Fruit fly (Drosophila melanogaster) whole organism, embryonic: ENCODE results near the gene Cyp28d2.

Experiments
- CG10267 ChIP-seq: fragments of 200-800 bp; sonication (Bioruptor generic); optimal IDR thresholded peaks from 2 replicates; lab custom pipeline; 2018; ENCODE audit warnings: missing biosample characterization, mild to moderate bottlenecking, missing genetic modification characterization, moderate library complexity
- CG10654 ChIP-seq: fragments of 200-800 bp; sonication (Bioruptor generic); optimal IDR thresholded peaks from 2 replicates; lab custom pipeline; 2016; ENCODE audit warnings: missing biosample characterization, missing genetic modification characterization
- CG11456 ChIP-seq: fragments of 200-800 bp; sonication (Bioruptor generic); IDR thresholded peaks from 3 replicates; pipeline ENCODE4 v1.3.6; 2022; ENCODE audit warnings: missing biosample characterization, missing genetic modification characterization
- CG11695 ChIP-seq: fragments of 200-800 bp; sonication (Bioruptor generic); IDR thresholded peaks from 3 replicates; pipeline ENCODE4 v1.3.6; 2022; ENCODE audit warnings: missing biosample characterization, missing genetic modification characterization
- CG11696 ChIP-seq: fragments of 200-800 bp; sonication (Bioruptor generic); IDR thresholded peaks from 2 replicates; pipeline ENCODE4 v1.3.6; 2022; ENCODE audit warnings: missing biosample characterization, missing genetic modification characterization
- CG12299 ChIP-seq: fragments of 200-800 bp; sonication (Bioruptor generic); optimal IDR thresholded peaks from 2 replicates; lab custom pipeline; 2018; ENCODE audit warnings: missing biosample characterization, mild to moderate bottlenecking, missing genetic modification characterization
- CG13424 ChIP-seq: fragments of 200-800 bp; sonication (Bioruptor generic); optimal IDR thresholded peaks from 2 replicates; lab custom pipeline; 2019; ENCODE audit warnings: missing biosample characterization, mild to moderate bottlenecking, missing genetic modification characterization, moderate library complexity
- CG14050 ChIP-seq: fragments of 200-800 bp; sonication (Bioruptor generic); IDR thresholded peaks from 3 replicates; pipeline ENCODE4 v1.3.6; 2022; ENCODE audit warnings: missing biosample characterization, missing genetic modification characterization
- CG17361 ChIP-seq: fragments of 200-800 bp; sonication (Bioruptor generic); IDR thresholded peaks from 3 replicates; pipeline ENCODE4 v1.3.6; 2022; ENCODE audit warnings: missing biosample characterization, missing genetic modification characterization
- CG2116 ChIP-seq: fragments of 200-800 bp; sonication (Bioruptor generic); optimal IDR thresholded peaks from 3 replicates; lab custom pipeline; 2018; ENCODE audit warnings: missing biosample characterization, mild to moderate bottlenecking, missing genetic modification characterization
- CG2120 ChIP-seq: fragments of 200-800 bp; sonication (Bioruptor generic); optimal IDR thresholded peaks from 3 replicates; lab custom pipeline; 2016; ENCODE audit warnings: missing biosample characterization, missing genetic modification characterization
- CG32772 ChIP-seq: fragments of 200-800 bp; sonication (Bioruptor generic); IDR thresholded peaks from 2 replicates; pipeline ENCODE4 v1.3.6; 2022; ENCODE audit warnings: missing biosample characterization, missing genetic modification characterization
- CG34376 ChIP-seq: fragments of 200-800 bp; sonication (Bioruptor generic); optimal IDR thresholded peaks from 2 replicates; lab custom pipeline; 2018; ENCODE audit warnings: missing biosample characterization, mild to moderate bottlenecking, missing genetic modification characterization
- CG4282 ChIP-seq: fragments of 200-800 bp; sonication (Bioruptor generic); optimal IDR thresholded peaks from 2 replicates; lab custom pipeline; 2016; ENCODE audit warnings: missing biosample characterization, missing genetic modification characterization
- CG4404 ChIP-seq: fragments of 200-800 bp; sonication (Bioruptor generic); IDR thresholded peaks from 2 replicates; pipeline ENCODE4 v1.3.6; 2022; ENCODE audit warnings: missing biosample characterization, missing genetic modification characterization
- CG6175 ChIP-seq: fragments of 200-800 bp; sonication (Bioruptor generic); IDR thresholded peaks from 3 replicates; pipeline ENCODE4 v1.3.6; 2022; ENCODE audit warnings: missing biosample characterization, missing genetic modification characterization
- CG6689 ChIP-seq: fragments of 200-800 bp; sonication (Bioruptor generic); IDR thresholded peaks from 2 replicates; pipeline ENCODE4 v1.3.6; 2022; ENCODE audit warnings: missing biosample characterization, missing genetic modification characterization
- CG7372 ChIP-seq: fragments of 200-800 bp; sonication (Bioruptor generic); IDR thresholded peaks from 2 replicates; pipeline ENCODE4 v1.3.6; 2022; ENCODE audit warnings: missing biosample characterization, missing genetic modification characterization
- CG7745 ChIP-seq: fragments of 200-800 bp; sonication (Bioruptor generic); optimal IDR thresholded peaks from 2 replicates; lab custom pipeline; 2018; ENCODE audit warnings: missing biosample characterization, mild to moderate bottlenecking, missing genetic modification characterization, moderate library complexity
- CG8478 ChIP-seq: fragments of >200 bp; optimal IDR thresholded peaks from 2 replicates; lab custom pipeline; 2018
- CG9437 ChIP-seq: fragments of 200-800 bp; sonication (Bioruptor generic); optimal IDR thresholded peaks from 2 replicates; lab custom pipeline; 2018; ENCODE audit warnings: missing biosample characterization, mild to moderate bottlenecking, missing genetic modification characterization
- CoRest ChIP-seq: fragments of 200-800 bp; sonication (Bioruptor generic); optimal IDR thresholded peaks from 3 replicates; lab custom pipeline; 2018; ENCODE audit warnings: missing biosample characterization, mild to moderate bottlenecking, missing genetic modification characterization, moderate library complexity
- D19B ChIP-seq: fragments of 200-800 bp; sonication (Bioruptor generic); optimal IDR thresholded peaks from 2 replicates; lab custom pipeline; 2017; ENCODE audit warnings: missing biosample characterization, mild to moderate bottlenecking, missing genetic modification characterization
- Dfd ChIP-seq, 2 experiments: fragments of >200 bp; optimal IDR thresholded peaks; 2 replicates each; lab custom pipeline; 2017; ENCODE audit warnings: missing biosample characterization in 2 of 2, missing genetic modification characterization in 2 of 2
- Hand ChIP-seq: fragments of 200-800 bp; sonication (Bioruptor generic); optimal IDR thresholded peaks from 2 replicates; lab custom pipeline; 2017; ENCODE audit warnings: mild to moderate bottlenecking, missing biosample characterization, missing genetic modification reagents, missing genetic modification characterization
- MTF-1 ChIP-seq: fragments of 200-800 bp; sonication (Bioruptor generic); optimal IDR thresholded peaks from 2 replicates; lab custom pipeline; 2018; ENCODE audit warnings: missing biosample characterization, mild to moderate bottlenecking, missing genetic modification characterization, borderline replicate concordance
- Neu2 ChIP-seq: fragments of 200-800 bp; sonication (Bioruptor generic); optimal IDR thresholded peaks from 3 replicates; lab custom pipeline; 2016; ENCODE audit warnings: missing biosample characterization, missing genetic modification characterization, borderline replicate concordance
- Nf-YB ChIP-seq: fragments of 200-800 bp; sonication (Bioruptor generic); optimal IDR thresholded peaks from 3 replicates; lab custom pipeline; 2019; ENCODE audit warnings: missing biosample characterization, mild to moderate bottlenecking, missing genetic modification characterization, moderate library complexity
- Oli ChIP-seq: fragments of 200-800 bp; sonication (Bioruptor generic); optimal IDR thresholded peaks from 2 replicates; lab custom pipeline; 2018; ENCODE audit warnings: missing biosample characterization, mild to moderate bottlenecking, missing genetic modification characterization, moderate library complexity
- Spps ChIP-seq: fragments of 200-800 bp; sonication (Bioruptor generic); optimal IDR thresholded peaks from 2 replicates; lab custom pipeline; 2018; ENCODE audit warnings: missing biosample characterization, mild to moderate bottlenecking, missing genetic modification characterization
- Vsx1 ChIP-seq: fragments of 200-800 bp; sonication (Bioruptor generic); optimal IDR thresholded peaks from 2 replicates; lab custom pipeline; 2017; ENCODE audit warnings: missing biosample characterization, mild to moderate bottlenecking, missing genetic modification characterization, missing genetic modification reagents
- ato ChIP-seq: fragments of 200-800 bp; sonication (Bioruptor generic); IDR thresholded peaks from 2 replicates; pipeline ENCODE4 v1.3.6; 2022; ENCODE audit warnings: missing biosample characterization, missing genetic modification characterization; ENCODE audit not compliant: partially characterized antibody
- az2 ChIP-seq: fragments of 200-800 bp; sonication (Bioruptor generic); optimal IDR thresholded peaks from 3 replicates; lab custom pipeline; 2016; ENCODE audit warnings: missing biosample characterization, missing genetic modification characterization
- bigmax ChIP-seq: fragments of 200-800 bp; sonication (Bioruptor generic); optimal IDR thresholded peaks from 2 replicates; lab custom pipeline; 2018; ENCODE audit warnings: missing biosample characterization, mild to moderate bottlenecking, missing genetic modification characterization
- eve ChIP-seq, 2 experiments: fragments of >200 bp; optimal IDR thresholded peaks; 2 replicates each; lab custom pipeline; 2017; ENCODE audit warnings: missing biosample characterization in 2 of 2, missing genetic modification characterization in 2 of 2
- gce ChIP-seq: fragments of 200-800 bp; sonication (Bioruptor generic); IDR thresholded peaks from 3 replicates; pipeline ENCODE4 v1.3.6; 2022; ENCODE audit warnings: missing biosample characterization, missing genetic modification characterization
- jigr1 ChIP-seq: fragments of 200-800 bp; sonication (Bioruptor generic); IDR thresholded peaks from 3 replicates; pipeline ENCODE4 v1.3.6; 2022; ENCODE audit warnings: missing biosample characterization, missing genetic modification characterization
- lov ChIP-seq, 2 experiments: fragments of 200-800 bp in 1 of 2; fragments of >200 bp in 1 of 2; sonication (Bioruptor generic) in 1 of 2; IDR thresholded peaks in 1 of 2; optimal IDR thresholded peaks in 1 of 2; 2 replicates in 1 of 2; 3 replicates in 1 of 2; pipeline versions ENCODE4 v1.3.6 to Lab custom; 2017 to 2022; ENCODE audit warnings: missing biosample characterization in 1 of 2, missing genetic modification characterization in 1 of 2
- nerfin-2 ChIP-seq: fragments of 200-800 bp; sonication (Bioruptor generic); IDR thresholded peaks from 2 replicates; pipeline ENCODE4 v1.3.6; 2022; ENCODE audit warnings: missing biosample characterization, missing genetic modification characterization; ENCODE audit not compliant: partially characterized antibody
- oc ChIP-seq: fragments of 200-800 bp; sonication (Bioruptor generic); optimal IDR thresholded peaks from 2 replicates; lab custom pipeline; 2018; ENCODE audit warnings: missing biosample characterization, mild to moderate bottlenecking, missing genetic modification characterization, moderate library complexity
- odd ChIP-seq: fragments of 200-800 bp; sonication (Bioruptor generic); optimal IDR thresholded peaks from 2 replicates; lab custom pipeline; 2017; ENCODE audit warnings: missing biosample characterization, mild to moderate bottlenecking, missing genetic modification characterization
- otp ChIP-seq: fragments of 200-800 bp; sonication (Bioruptor generic); IDR thresholded peaks from 3 replicates; pipeline ENCODE4, ENCODE4 v1.3.6; 2022; ENCODE audit warnings: missing biosample characterization, missing genetic modification characterization
- pb ChIP-seq: fragments of 200-800 bp; sonication (Bioruptor generic); optimal IDR thresholded peaks from 3 replicates; lab custom pipeline; 2016; ENCODE audit warnings: missing biosample characterization, missing genetic modification characterization
- pnt ChIP-seq: fragments of 200-800 bp; sonication (Bioruptor generic); optimal IDR thresholded peaks from 3 replicates; lab custom pipeline; 2016; ENCODE audit warnings: missing biosample characterization, missing genetic modification characterization
- run ChIP-seq: fragments of 200-800 bp; sonication (Bioruptor generic); optimal IDR thresholded peaks from 3 replicates; lab custom pipeline; 2018; ENCODE audit warnings: missing biosample characterization, mild to moderate bottlenecking, missing genetic modification characterization
- sob ChIP-seq: fragments of 200-800 bp; sonication (Bioruptor generic); IDR thresholded peaks from 2 replicates; pipeline ENCODE4 v1.3.6; 2022; ENCODE audit warnings: missing biosample characterization, missing genetic modification characterization
- sug ChIP-seq: fragments of 200-800 bp; optimal IDR thresholded peaks from 2 replicates; lab custom pipeline; 2019; ENCODE audit warnings: missing biosample characterization, mild to moderate bottlenecking, missing genetic modification characterization, moderate library complexity
- tgo ChIP-seq: fragments of 200-800 bp; sonication (Bioruptor generic); IDR thresholded peaks from 3 replicates; pipeline ENCODE4 v1.3.6; 2022; ENCODE audit warnings: missing biosample characterization, missing genetic modification characterization
- unpg ChIP-seq: fragments of 200-800 bp; sonication (Bioruptor generic); optimal IDR thresholded peaks from 3 replicates; lab custom pipeline; 2018; ENCODE audit warnings: missing biosample characterization, mild to moderate bottlenecking, missing genetic modification characterization, moderate library complexity
- vvl ChIP-seq: fragments of 200-800 bp; sonication (Bioruptor generic); IDR thresholded peaks from 2 replicates; pipeline ENCODE4 v1.3.6; 2022; ENCODE audit warnings: missing biosample characterization, missing genetic modification characterization

Cyp28d2 gene

dm6 chr2L:5245363-5245892 is 38.4 kb downstream of the Cyp28d2 start (continued):
- TF ChIP-seq vvl (GFP tag; lab: Robert Waterston, UW) (peak; percentile 79; the same call in 1 of the 2 replicates), CG34376 (GFP tag; lab: Kevin White, UChicago) (no peak), CG11696 (no peak), CG10654 (no peak), gce (GFP tag; lab: Robert Waterston, UW) (0 out of 3 replicates have a peak, but pooled peaks have one; percentile 47), MTF-1 (GFP tag; lab: Kevin White, UChicago) (no peak), D19B (GFP tag; lab: Kevin White, UChicago) (no peak), CG9437 (GFP tag; lab: Kevin White, UChicago) (no peak), Spps (no peak), CG13424 (tag; lab: Kevin White, UChicago) (peak; percentile 30), Oli (tag; lab: Kevin White, UChicago) (peak; percentile 30), CG11695 (GFP tag; lab: Robert Waterston, UW) (no peak), ato (GFP tag; lab: Robert Waterston, UW) (no peak), CG7745 (tag; lab: Kevin White, UChicago) (no peak), CG6689 (no peak), Neu2 (GFP tag; lab: Kevin White, UChicago) (no peak), Vsx1 (no peak), eve (GFP tag; optimal IDR thresholded peaks at IDR 0.05; lab: Kevin White, UChicago) (no peak), otp (GFP tag; lab: Robert Waterston, UW) (0 out of 3 replicates have a peak, but pooled peaks have one; percentile 34), CG14050 (GFP tag; lab: Robert Waterston, UW) (no peak), odd (GFP tag; lab: Kevin White, UChicago) (no peak), CG32772 (GFP tag; lab: Robert Waterston, UW) (peak; percentile 38; the same call in 1 of the 2 replicates), CG8478 (no peak), CG4404 (GFP tag; lab: Robert Waterston, UW) (no peak), tgo (GFP tag; lab: Robert Waterston, UW) (no peak), CG4282 (GFP tag; lab: Kevin White, UChicago) (peak; percentile 2), az2 (GFP tag; lab: Kevin White, UChicago) (peak; percentile 38), unpg (GFP tag; lab: Kevin White, UChicago) (peak; percentile 48), Nf-YB (GFP tag; lab: Kevin White, UChicago) (peak; percentile 13), sob (GFP tag; lab: Robert Waterston, UW) (no peak), jigr1 (no peak), run (tag; lab: Kevin White, UChicago) (no peak), CG2116 (GFP tag; lab: Kevin White, UChicago) (no peak), nerfin-2 (GFP tag; lab: Robert Waterston, UW) (no peak), pb (GFP tag; lab: Kevin White, UChicago) (no peak), oc (tag; lab: Kevin White, UChicago) (peak; percentile 69), lov (optimal IDR thresholded peaks at IDR 0.05; lab: Kevin White, UChicago) (no peak), lov (GFP tag; IDR thresholded peaks at IDR 0.05; lab: Robert Waterston, UW) (0 out of 3 replicates have a peak, but pooled peaks have one; percentile 43), bigmax (GFP tag; lab: Kevin White, UChicago) (no peak), CG6175 (no peak), pnt (peak; percentile 54), CG10267 (tag; lab: Kevin White, UChicago) (peak; percentile 44), CG2120 (GFP tag; lab: Kevin White, UChicago) (no peak), CG11456 (GFP tag; lab: Robert Waterston, UW) (no peak), CG12299 (no peak), Hand (no peak), CoRest (tag; lab: Kevin White, UChicago) (peak; percentile 23), Dfd (GFP tag; optimal IDR thresholded peaks at IDR 0.05; lab: Kevin White, UChicago) (no peak), CG7372 (GFP tag; lab: Robert Waterston, UW) (no peak), sug (no peak), CG17361 (GFP tag; lab: Robert Waterston, UW) (peak; percentile 57; the same call in 2 of the 3 replicates)
